Worm (Caenorhabditis elegans): ENCODE data around the gene srg-56.

DNA sequence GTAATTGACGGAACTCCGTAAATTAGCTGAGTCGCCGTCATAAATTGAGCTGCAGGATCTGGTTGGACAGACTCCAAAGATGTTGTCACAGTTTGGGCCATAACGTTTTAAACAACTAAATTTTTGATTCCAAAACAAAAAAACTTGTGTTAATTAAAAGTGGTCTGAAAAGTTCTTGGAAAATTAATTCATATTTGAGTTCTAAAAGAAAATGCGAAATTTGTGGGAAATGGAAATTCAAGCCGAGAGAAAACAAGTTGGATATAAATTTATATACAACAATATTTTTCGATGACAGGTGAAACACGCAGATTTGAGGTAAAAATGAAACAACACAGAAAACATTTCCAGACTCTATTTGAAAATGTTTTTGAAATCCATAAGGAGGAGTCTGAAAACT lies 12.8 kb downstream of the srg-56 start, which contains the start of gene srg-59:
- TF ChIP-seq cog-1 (tag; optimal IDR thresholded peaks at IDR 0.05), result no peak
- no peak for TF ChIP-seq klf-2 (GFP tag; conservative IDR thresholded peaks at IDR 0.05)
- no peak for TF ChIP-seq tab-1 (GFP tag; IDR thresholded peaks at IDR 0.05)
- TF ChIP-seq ztf-29 (GFP tag; IDR thresholded peaks at IDR 0.05), result no peak
- TF ChIP-seq T22C8.4 (GFP tag; IDR thresholded peaks at IDR 0.05), result no peak
- TF ChIP-seq flt-1 (GFP tag; IDR thresholded peaks at IDR 0.05), result no peak

Measured in whole organism, midembryonic.